Fruit fly (Drosophila melanogaster): ENCODE results near the gene Kots.
A peak's percentile ranks its signal among the peaks of the same experiment; 100 is the strongest.

Gene Kots

DNA sequence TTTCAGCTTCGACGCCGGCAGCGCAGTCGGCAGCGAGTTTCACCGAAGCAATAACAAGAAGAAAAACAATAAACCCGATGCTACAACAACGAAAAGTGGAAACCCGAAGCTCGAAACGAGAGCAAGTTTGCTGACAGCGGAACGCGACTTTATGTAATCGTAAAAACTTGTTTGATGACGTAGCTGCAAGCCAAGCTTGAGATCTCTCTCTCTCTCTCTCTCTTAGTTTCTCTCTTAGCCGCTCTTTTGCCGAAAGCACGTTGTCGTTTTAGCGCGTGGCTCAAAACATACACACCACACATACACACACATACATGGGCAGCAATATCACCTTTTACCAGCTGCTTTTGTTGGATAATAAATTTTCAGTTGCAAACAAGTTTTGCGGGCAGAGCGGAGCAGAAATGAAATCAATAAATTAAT lies 12.1 kb upstream of the Kots start:
- TF ChIP-seq jigr1 (GFP tag; IDR thresholded peaks at IDR 0.05) (no peak), chm (GFP tag; IDR thresholded peaks at IDR 0.05) (no peak; the same call in 1 of the 2 replicates), pan (optimal IDR thresholded peaks at IDR 0.05) (no peak), pan (GFP tag; optimal IDR thresholded peaks at IDR 0.05 in 1 of 2, IDR thresholded peaks at IDR 0.05 in 1 of 2) (peak in 1 of 2 experiments; percentile 26), CG31441 (GFP tag; IDR thresholded peaks at IDR 0.05) (no peak), cad (GFP tag; optimal IDR thresholded peaks at IDR 0.05) (peak; percentile 36), Pdp1 (GFP tag; optimal IDR thresholded peaks at IDR 0.05) (peak in 1 of 2 experiments; percentile 83), CG34224 (GFP tag; IDR thresholded peaks at IDR 0.05; ENCODE audit: partially characterized antibody) (peak; percentile 19; the same call in 1 of the 3 replicates), CG12744 (GFP tag; optimal IDR thresholded peaks at IDR 0.05) (no peak), lbe (GFP tag; optimal IDR thresholded peaks at IDR 0.05) (peak; percentile 56), CG7963 (GFP tag; IDR thresholded peaks at IDR 0.05; ENCODE audit: partially characterized antibody) (no peak), Adf1 (GFP tag; IDR thresholded peaks at IDR 0.05) (peak; percentile 89), Ets97D (GFP tag; optimal IDR thresholded peaks at IDR 0.05) (no peak), PHDP (tag; optimal IDR thresholded peaks at IDR 0.05) (no peak), abd-A (tag; optimal IDR thresholded peaks at IDR 0.05) (peak; percentile 82), CG3163 (GFP tag; optimal IDR thresholded peaks at IDR 0.05) (peak; percentile 87), CG18262 (tag; optimal IDR thresholded peaks at IDR 0.05) (no peak), cg (GFP tag; optimal IDR thresholded peaks at IDR 0.05) (peak; percentile 70), CG8924 (tag; optimal IDR thresholded peaks at IDR 0.05) (peak; percentile 2), sima (GFP tag; optimal IDR thresholded peaks at IDR 0.05) (no peak), Lim3 (GFP tag; IDR thresholded peaks at IDR 0.05) (no peak), sd (tag; optimal IDR thresholded peaks at IDR 0.05) (peak; percentile 24), pfk (GFP tag; optimal IDR thresholded peaks at IDR 0.05) (peak; percentile 32), CG6791 (GFP tag; IDR thresholded peaks at IDR 0.05; ENCODE audit: partially characterized antibody) (0 out of 3 replicates have a peak, but pooled peaks have one; percentile 23), Med (GFP tag) (peak; percentile 50), CG13894 (tag; optimal IDR thresholded peaks at IDR 0.05) (peak; percentile 17), unc-4 (GFP tag; IDR thresholded peaks at IDR 0.05; ENCODE audit: partially characterized antibody) (peak; percentile 30; the same call in 1 of the 2 replicates), Atf-2 (GFP tag; optimal IDR thresholded peaks at IDR 0.05) (no peak), onecut (GFP tag; IDR thresholded peaks at IDR 0.05) (peak; percentile 47), CG12769 (tag; optimal IDR thresholded peaks at IDR 0.05) (peak; percentile 68), hkb (optimal IDR thresholded peaks at IDR 0.05) (no peak), hkb (GFP tag; IDR thresholded peaks at IDR 0.05) (no peak), CG9727 (GFP tag; optimal IDR thresholded peaks at IDR 0.05) (no peak), dm (GFP tag; optimal IDR thresholded peaks at IDR 0.05) (peak; percentile 2), vvl (GFP tag; IDR thresholded peaks at IDR 0.05) (peak; percentile 9; the same call in 1 of the 2 replicates), dimm (GFP tag; IDR thresholded peaks at IDR 0.05) (no peak), HLH54F (GFP tag; optimal IDR thresholded peaks at IDR 0.05) (no peak), chinmo (GFP tag; IDR thresholded peaks at IDR 0.05; ENCODE audit: partially characterized antibody) (peak; percentile 80; the same call in 3 of the 4 replicates), CG17802 (tag; optimal IDR thresholded peaks at IDR 0.05) (no peak), pros (GFP tag; optimal IDR thresholded peaks at IDR 0.05) (peak; percentile 84), NK7.1 (GFP tag; optimal IDR thresholded peaks at IDR 0.05) (no peak), Blimp-1 (GFP tag; optimal IDR thresholded peaks at IDR 0.05) (no peak), Eip74EF (GFP tag; optimal IDR thresholded peaks at IDR 0.05) (peak in 1 of 2 experiments; percentile 20), CG7271 (tag; optimal IDR thresholded peaks at IDR 0.05) (no peak), yki (optimal IDR thresholded peaks at IDR 0.05) (peak; percentile 37), kni (GFP tag; optimal IDR thresholded peaks at IDR 0.05) (peak; percentile 92), BtbVII (GFP tag; optimal IDR thresholded peaks at IDR 0.05) (peak; percentile 66), CG7745 (tag; optimal IDR thresholded peaks at IDR 0.05) (no peak), Deaf1 (tag; optimal IDR thresholded peaks at IDR 0.05) (peak; percentile 92), twi (tag; optimal IDR thresholded peaks at IDR 0.05) (no peak)
